Fruit fly (Drosophila melanogaster) whole organism, embryonic: ENCODE data around the gene CG43208.

Source experiments
- CG11504 ChIP-seq: fragments of 200-800 bp; sonication (Bioruptor generic); optimal IDR thresholded peaks from 3 replicates; lab custom pipeline; 2019; ENCODE audit warnings: missing biosample characterization, mild to moderate bottlenecking, missing genetic modification characterization, moderate library complexity
- CG12299 ChIP-seq: fragments of 200-800 bp; sonication (Bioruptor generic); optimal IDR thresholded peaks from 2 replicates; lab custom pipeline; 2018; ENCODE audit warnings: missing biosample characterization, mild to moderate bottlenecking, missing genetic modification characterization
- CG14014 ChIP-seq: fragments of 200-800 bp; sonication (Bioruptor generic); IDR thresholded peaks from 2 replicates; pipeline ENCODE4 v1.3.6; 2022; ENCODE audit warnings: missing biosample characterization, missing genetic modification characterization
- CG18476 ChIP-seq: fragments of 200-800 bp; sonication (Bioruptor generic); optimal IDR thresholded peaks from 2 replicates; lab custom pipeline; 2016; ENCODE audit warnings: missing biosample characterization, mild to moderate bottlenecking, missing genetic modification characterization
- CG18599 ChIP-seq: fragments of 200-800 bp; sonication (Bioruptor generic); optimal IDR thresholded peaks from 3 replicates; lab custom pipeline; 2017; ENCODE audit warnings: missing biosample characterization, missing genetic modification characterization, mild to moderate bottlenecking, moderate library complexity, missing genetic modification reagents
- CG2120 ChIP-seq: fragments of 200-800 bp; sonication (Bioruptor generic); optimal IDR thresholded peaks from 3 replicates; lab custom pipeline; 2016; ENCODE audit warnings: missing biosample characterization, missing genetic modification characterization
- CG2678 ChIP-seq: fragments of 200-800 bp; sonication (Bioruptor generic); optimal IDR thresholded peaks from 3 replicates; lab custom pipeline; 2019; ENCODE audit warnings: missing biosample characterization, mild to moderate bottlenecking, missing genetic modification characterization, moderate library complexity
- CG30403 ChIP-seq: fragments of 200-800 bp; sonication (Bioruptor generic); optimal IDR thresholded peaks from 3 replicates; lab custom pipeline; 2016; ENCODE audit warnings: missing biosample characterization, missing genetic modification characterization
- CG3065 ChIP-seq: fragments of 200-800 bp; sonication (Bioruptor generic); optimal IDR thresholded peaks from 2 replicates; lab custom pipeline; 2016; ENCODE audit warnings: missing biosample characterization, missing genetic modification characterization
- CG3281 ChIP-seq: fragments of 200-800 bp; sonication (Bioruptor generic); optimal IDR thresholded peaks from 3 replicates; lab custom pipeline; 2017; ENCODE audit warnings: missing biosample characterization, mild to moderate bottlenecking, missing genetic modification characterization
- CG34224 ChIP-seq: fragments of 200-800 bp; sonication (Bioruptor generic); IDR thresholded peaks from 3 replicates; pipeline ENCODE4 v1.3.6; 2022; ENCODE audit warnings: missing biosample characterization, missing genetic modification characterization; ENCODE audit not compliant: partially characterized antibody
- CG4617 ChIP-seq: fragments of 200-800 bp; sonication (Bioruptor generic); optimal IDR thresholded peaks from 3 replicates; lab custom pipeline; 2016; ENCODE audit warnings: missing biosample characterization, missing genetic modification characterization, borderline replicate concordance
- CG4820 ChIP-seq: fragments of 200-800 bp; sonication (Bioruptor generic); optimal IDR thresholded peaks from 3 replicates; lab custom pipeline; 2016; ENCODE audit warnings: missing biosample characterization, missing genetic modification characterization
- CG4854 ChIP-seq: fragments of 200-800 bp; sonication (Bioruptor generic); optimal IDR thresholded peaks from 2 replicates; lab custom pipeline; 2016; ENCODE audit warnings: missing biosample characterization, missing genetic modification characterization, inconsistent platforms
- CG6683 ChIP-seq: fragments of 200-800 bp; sonication (Bioruptor generic); optimal IDR thresholded peaks from 2 replicates; lab custom pipeline; 2017; ENCODE audit warnings: missing biosample characterization, mild to moderate bottlenecking, missing genetic modification characterization, missing genetic modification reagents
- CG7556 ChIP-seq: fragments of 200-800 bp; sonication (Bioruptor generic); optimal IDR thresholded peaks from 2 replicates; lab custom pipeline; 2017; ENCODE audit warnings: missing biosample characterization, mild to moderate bottlenecking, missing genetic modification characterization
- CG7839 ChIP-seq: fragments of 200-800 bp; sonication (Bioruptor generic); optimal IDR thresholded peaks from 3 replicates; lab custom pipeline; 2018; ENCODE audit warnings: missing biosample characterization, mild to moderate bottlenecking, missing genetic modification characterization, moderate library complexity
- CG8290 ChIP-seq, 3 experiments: fragments of 200-800 bp; sonication (Bioruptor generic); optimal IDR thresholded peaks; 2 replicates each; lab custom pipeline; 2016 to 2019; ENCODE audit warnings: missing biosample characterization in 3 of 3, missing genetic modification characterization in 3 of 3, mild to moderate bottlenecking in 2 of 3, moderate library complexity in 1 of 3
- CG9932 ChIP-seq: fragments of 200-800 bp; sonication (Bioruptor generic); IDR thresholded peaks from 2 replicates; pipeline ENCODE4 v1.3.6; 2022; ENCODE audit warnings: missing biosample characterization, missing genetic modification characterization
- Fer1 ChIP-seq: fragments of 200-800 bp; sonication (Bioruptor generic); optimal IDR thresholded peaks from 2 replicates; lab custom pipeline; 2017; ENCODE audit warnings: missing biosample characterization, mild to moderate bottlenecking, missing genetic modification characterization
- Hand ChIP-seq: fragments of 200-800 bp; sonication (Bioruptor generic); optimal IDR thresholded peaks from 2 replicates; lab custom pipeline; 2017; ENCODE audit warnings: mild to moderate bottlenecking, missing biosample characterization, missing genetic modification reagents, missing genetic modification characterization
- Hmr ChIP-seq: fragments of 200-800 bp; sonication (Bioruptor generic); optimal IDR thresholded peaks from 3 replicates; lab custom pipeline; 2017; ENCODE audit warnings: mild to moderate bottlenecking, missing biosample characterization, missing genetic modification reagents, missing genetic modification characterization
- Hr51 ChIP-seq, 2 experiments: fragments of 200-800 bp; sonication (Bioruptor generic); optimal IDR thresholded peaks; 2 replicates in 1 of 2; 3 replicates in 1 of 2; lab custom pipeline; 2016 to 2018; ENCODE audit warnings: missing biosample characterization in 2 of 2, missing genetic modification characterization in 2 of 2, mild to moderate bottlenecking in 1 of 2, moderate library complexity in 1 of 2
- Med ChIP-seq: fragments of 200-800 bp; sonication (Bioruptor generic); peaks from one replicate; lab custom pipeline; 2016; ENCODE audit warnings: missing biosample characterization, missing genetic modification characterization, mild to moderate bottlenecking, inconsistent platforms, moderate library complexity
- Meics ChIP-seq: fragments of 200-800 bp; sonication (Bioruptor generic); optimal IDR thresholded peaks from 2 replicates; lab custom pipeline; 2017; ENCODE audit warnings: missing biosample characterization, mild to moderate bottlenecking, missing genetic modification characterization
- Ptx1 ChIP-seq: fragments of 200-800 bp; sonication (Bioruptor generic); IDR thresholded peaks from 2 replicates; pipeline ENCODE4 v1.3.6; 2022; ENCODE audit warnings: missing biosample characterization, missing genetic modification characterization
- Ssrp ChIP-seq: fragments of 200-800 bp; sonication (Bioruptor generic); optimal IDR thresholded peaks from 2 replicates; lab custom pipeline; 2018; ENCODE audit warnings: missing biosample characterization, mild to moderate bottlenecking, missing genetic modification characterization, moderate library complexity
- cad ChIP-seq: fragments of >200 bp; optimal IDR thresholded peaks from 2 replicates; lab custom pipeline; 2017; ENCODE audit warnings: missing biosample characterization, missing genetic modification characterization
- cwo ChIP-seq: fragments of 200-800 bp; sonication (Bioruptor generic); optimal IDR thresholded peaks from 3 replicates; lab custom pipeline; 2017; ENCODE audit warnings: missing biosample characterization, missing genetic modification characterization, mild to moderate bottlenecking, moderate library complexity, missing genetic modification reagents
- gem ChIP-seq: fragments of 200-800 bp; sonication (Bioruptor generic); optimal IDR thresholded peaks from 2 replicates; lab custom pipeline; 2019; ENCODE audit warnings: missing biosample characterization, mild to moderate bottlenecking, missing genetic modification characterization, moderate library complexity
- inv ChIP-seq: fragments of 200-800 bp; sonication (Bioruptor generic); IDR thresholded peaks from 2 replicates; pipeline ENCODE4 v1.3.6; 2022; ENCODE audit warnings: missing biosample characterization, missing genetic modification characterization; ENCODE audit not compliant: partially characterized antibody
- lab ChIP-seq: fragments of 200-800 bp; sonication (Bioruptor generic); optimal IDR thresholded peaks from 3 replicates; lab custom pipeline; 2017; ENCODE audit warnings: missing biosample characterization, missing genetic modification characterization, mild to moderate bottlenecking, moderate library complexity, missing genetic modification reagents
- maf-S ChIP-seq: fragments of 200-800 bp; sonication (Bioruptor generic); optimal IDR thresholded peaks from 2 replicates; lab custom pipeline; 2016; ENCODE audit warnings: missing biosample characterization, missing genetic modification characterization
- mam ChIP-seq: fragments of 200-800 bp; sonication (Bioruptor generic); optimal IDR thresholded peaks from 3 replicates; lab custom pipeline; 2016; ENCODE audit warnings: missing biosample characterization, missing genetic modification characterization
- org-1 ChIP-seq: fragments of 200-800 bp; sonication (Bioruptor generic); optimal IDR thresholded peaks from 2 replicates; lab custom pipeline; 2017; ENCODE audit warnings: missing biosample characterization, missing genetic modification characterization
- ranshi ChIP-seq: fragments of 200-800 bp; sonication (Bioruptor generic); IDR thresholded peaks from 2 replicates; pipeline ENCODE4 v1.3.6; 2022; ENCODE audit warnings: missing biosample characterization, missing genetic modification characterization
- slbo ChIP-seq: fragments of 200-800 bp; sonication (Bioruptor generic); IDR thresholded peaks from 2 replicates; pipeline ENCODE4 v1.3.6; 2022; ENCODE audit warnings: missing biosample characterization, missing genetic modification characterization

CG43208 gene

DNA sequence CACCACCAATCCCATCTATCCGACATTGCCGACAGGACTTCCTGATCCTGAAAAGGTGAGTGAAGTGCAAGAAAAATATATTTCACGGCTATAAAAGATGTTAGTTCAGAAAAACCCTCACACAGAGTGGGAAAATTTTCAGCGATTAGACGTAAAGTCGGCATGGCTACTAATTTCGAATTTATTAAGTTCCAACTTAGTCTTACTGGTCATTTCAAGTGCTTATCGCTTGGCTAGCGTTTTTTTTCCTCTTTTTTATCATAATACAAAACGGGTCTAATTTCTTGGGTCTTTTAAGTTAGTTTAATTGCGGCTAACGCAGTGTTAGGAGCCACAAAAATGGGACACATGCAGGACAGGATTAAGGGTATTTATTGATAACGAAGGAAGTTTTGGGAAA is at the start of gene CG43208:
CG43208 (plus strand) TSS at position 301 of the 400 bp plus-strand sequence.
- TF ChIP-seq CG4820 (GFP tag; lab: Kevin White, UChicago): no peak
- TF ChIP-seq CG18476 (GFP tag; lab: Kevin White, UChicago): no peak
- TF ChIP-seq inv (GFP tag; lab: Robert Waterston, UW): no peak

DNA sequence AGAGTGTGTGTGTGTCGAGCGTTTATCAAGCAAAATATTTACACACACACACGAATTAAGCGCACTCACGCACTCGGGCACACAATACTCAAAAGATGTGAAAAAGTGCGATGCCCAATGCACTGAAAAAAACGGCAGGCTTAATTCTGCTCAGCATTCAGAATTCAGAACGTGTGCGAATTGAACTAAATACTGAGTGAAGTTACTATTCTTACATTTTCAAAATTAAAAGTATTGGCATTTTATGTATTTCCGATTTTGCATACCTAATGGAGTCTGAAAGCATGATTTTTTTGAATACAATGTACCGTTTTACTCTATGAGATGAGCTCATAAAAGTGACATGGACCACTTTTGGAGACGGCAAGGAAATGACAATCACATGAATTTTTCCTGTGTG is 46.1 kb upstream of the CG43208 start:
- TF ChIP-seq cwo (peak; percentile 7), CG9932 (GFP tag; lab: Robert Waterston, UW) (peak; percentile 23; the same call in 1 of the 2 replicates), gem (peak; percentile 32), CG2120 (peak; percentile 55), Ptx1 (peak; percentile 17; the same call in 1 of the 2 replicates), CG30403 (peak; percentile 3), CG8290 (GFP tag; optimal IDR thresholded peaks at IDR 0.05; lab: Kevin White, UChicago) (no peak), CG8290 (tag; optimal IDR thresholded peaks at IDR 0.05; lab: Kevin White, UChicago) (peak in 1 of 2 experiments; percentile 0), CG34224 (GFP tag; lab: Robert Waterston, UW) (no peak), CG7556 (peak; percentile 5), Meics (GFP tag; lab: Kevin White, UChicago) (peak; percentile 28), CG7839 (tag; lab: Kevin White, UChicago) (peak; percentile 8), CG4854 (GFP tag; lab: Kevin White, UChicago) (no peak), cad (GFP tag; lab: Kevin White, UChicago) (no peak), CG4617 (no peak), CG6683 (GFP tag; lab: Kevin White, UChicago) (no peak), CG3281 (GFP tag; lab: Kevin White, UChicago) (peak; percentile 17), CG12299 (tag; lab: Kevin White, UChicago) (no peak), CG18599 (GFP tag; lab: Kevin White, UChicago) (peak; percentile 51), CG3065 (GFP tag; lab: Kevin White, UChicago) (no peak), lab (peak; percentile 47), org-1 (peak; percentile 10), CG11504 (peak; percentile 30), maf-S (GFP tag; lab: Kevin White, UChicago) (no peak), Fer1 (peak; percentile 6), CG2678 (tag; lab: Kevin White, UChicago) (peak; percentile 20), slbo (GFP tag; lab: Robert Waterston, UW) (0 out of 2 replicates have a peak, but pooled peaks have one; percentile 3), ranshi (GFP tag; lab: Robert Waterston, UW) (no peak), Hr51 (GFP tag; optimal IDR thresholded peaks at IDR 0.05; lab: Kevin White, UChicago) (peak in 1 of 2 experiments; percentile 20), mam (GFP tag; lab: Kevin White, UChicago) (peak; percentile 8), CG14014 (GFP tag; lab: Robert Waterston, UW) (0 out of 2 replicates have a peak, but pooled peaks have one; percentile 11), Hand (GFP tag; lab: Kevin White, UChicago) (peak; percentile 6), Med (peak; percentile 56), Ssrp (no peak), Hmr (peak; percentile 35)
